Worm (Caenorhabditis elegans): ENCODE data around the gene F46B3.23.

DNA sequence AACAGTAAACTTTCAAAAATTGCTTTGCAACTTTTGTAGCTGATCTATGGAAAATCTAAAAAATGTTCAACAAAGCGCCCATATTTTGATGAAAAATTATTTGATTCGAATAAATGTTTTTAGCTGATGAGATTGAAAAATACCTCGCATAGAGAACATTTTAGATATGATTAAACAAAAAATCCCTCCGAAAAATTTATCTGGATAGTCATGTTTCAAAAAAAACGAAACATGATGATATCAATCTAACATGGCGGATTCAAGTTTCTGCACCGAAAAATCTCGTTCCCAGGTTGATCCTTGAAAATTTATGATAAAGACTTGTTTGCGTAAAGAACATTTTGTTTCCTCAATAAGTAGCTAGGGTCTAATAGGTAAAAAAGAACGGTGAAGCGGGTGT, 2.2 kb upstream of the F46B3.23 start, which contains the start of gene ttr-12:
- TF ChIP-seq pqm-1 (tag; optimal IDR thresholded peaks at IDR 0.05) (no peak), F13H6.1 (tag; optimal IDR thresholded peaks at IDR 0.05) (no peak), fkh-10 (GFP tag; optimal IDR thresholded peaks at IDR 0.05) (no peak), unc-55 (GFP tag; optimal IDR thresholded peaks at IDR 0.05) (no peak), ceh-22 (tag; optimal IDR thresholded peaks at IDR 0.05) (no peak), unc-86 (tag; optimal IDR thresholded peaks at IDR 0.05) (no peak), ceh-9 (tag; optimal IDR thresholded peaks at IDR 0.05) (no peak)

Data from whole organism, late embryonic.